Fruit fly (Drosophila melanogaster) S2 (cell line): ENCODE measurements around the gene Mst57Dc.

Experiments
- CG8478 ChIP-seq: fragments of >200 bp; optimal IDR thresholded peaks from 2 replicates; lab custom pipeline; 2018
- CTCF ChIP-seq, 2 experiments: fragments of >200 bp; optimal IDR thresholded peaks; 2 replicates each; lab custom pipeline; 2018

DNA sequence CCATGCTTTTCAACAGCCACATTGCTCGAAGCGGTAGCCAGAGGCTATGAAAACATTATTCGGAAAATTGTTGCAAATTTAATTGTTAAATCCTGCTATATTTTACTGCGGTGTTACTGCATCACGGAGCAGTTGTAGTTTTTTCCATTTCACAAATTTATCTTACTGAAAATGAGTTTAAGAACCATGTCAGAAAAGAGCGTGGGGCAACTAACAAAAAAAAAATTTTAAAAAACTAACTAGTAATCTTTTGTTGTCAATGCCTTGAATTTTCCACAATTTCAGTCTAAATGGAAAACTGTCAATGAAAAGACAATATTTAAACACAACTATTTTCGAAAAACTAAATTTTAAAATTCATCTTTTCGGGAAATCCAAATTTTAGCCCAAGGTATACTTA is 18.7 kb downstream of the Mst57Dc start, which contains the start of gene CG5024:
- no peak for TF ChIP-seq CG8478 (lab: Kevin White, UChicago)
- no peak for TF ChIP-seq CTCF (optimal IDR thresholded peaks at IDR 0.05; lab: Kevin White, UChicago)
